Fruit fly (Drosophila melanogaster) whole organism, pupa: ENCODE measurements around the gene CG43693.

Source experiments
- CG15710 ChIP-seq: fragments of 200-800 bp; sonication (Bioruptor generic); optimal IDR thresholded peaks from 2 replicates; lab custom pipeline; 2018; ENCODE audit warnings: missing biosample characterization, mild to moderate bottlenecking, missing genetic modification characterization, moderate library complexity
- CG34367 ChIP-seq: fragments of 200-800 bp; sonication (Bioruptor generic); optimal IDR thresholded peaks from 2 replicates; lab custom pipeline; 2018; ENCODE audit warnings: missing biosample characterization, mild to moderate bottlenecking, missing genetic modification characterization
- D1 ChIP-seq: fragments of 200-800 bp; sonication (Bioruptor generic); optimal IDR thresholded peaks from 2 replicates; lab custom pipeline; 2018; ENCODE audit warnings: missing biosample characterization, mild to moderate bottlenecking, missing genetic modification characterization, moderate library complexity
- EcR ChIP-seq: fragments of 200-800 bp; sonication (Bioruptor generic); optimal IDR thresholded peaks from 3 replicates; lab custom pipeline; 2019; ENCODE audit warnings: missing biosample characterization, missing genetic modification characterization, mild to moderate bottlenecking, moderate library complexity, missing genetic modification reagents
- Ets98B ChIP-seq: fragments of 200-800 bp; sonication (Bioruptor generic); IDR thresholded peaks from 2 replicates; pipeline ENCODE4 v1.3.6; 2022; ENCODE audit warnings: missing biosample characterization, missing genetic modification characterization
- Pif1A ChIP-seq: fragments of 200-800 bp; sonication (Bioruptor generic); optimal IDR thresholded peaks from 3 replicates; lab custom pipeline; 2016; ENCODE audit warnings: missing biosample characterization, missing genetic modification characterization
- Snoo ChIP-seq: fragments of 200-800 bp; sonication (Bioruptor generic); optimal IDR thresholded peaks from 3 replicates; lab custom pipeline; 2017; ENCODE audit warnings: missing biosample characterization, mild to moderate bottlenecking, missing genetic modification characterization, inconsistent platforms
- fd96Ca ChIP-seq: fragments of 200-800 bp; sonication (Bioruptor generic); IDR thresholded peaks from 3 replicates; pipeline ENCODE4 v1.3.6; 2022; ENCODE audit warnings: missing biosample characterization, missing genetic modification characterization
- gl ChIP-seq: fragments of 200-800 bp; sonication (Bioruptor generic); optimal IDR thresholded peaks from 2 replicates; lab custom pipeline; 2018; ENCODE audit warnings: missing biosample characterization, mild to moderate bottlenecking, missing genetic modification characterization
- rn ChIP-seq: fragments of 200-800 bp; sonication (Bioruptor generic); IDR thresholded peaks from 2 replicates; pipeline ENCODE4 v1.3.6; 2022; ENCODE audit warnings: missing biosample characterization, missing genetic modification characterization

DNA sequence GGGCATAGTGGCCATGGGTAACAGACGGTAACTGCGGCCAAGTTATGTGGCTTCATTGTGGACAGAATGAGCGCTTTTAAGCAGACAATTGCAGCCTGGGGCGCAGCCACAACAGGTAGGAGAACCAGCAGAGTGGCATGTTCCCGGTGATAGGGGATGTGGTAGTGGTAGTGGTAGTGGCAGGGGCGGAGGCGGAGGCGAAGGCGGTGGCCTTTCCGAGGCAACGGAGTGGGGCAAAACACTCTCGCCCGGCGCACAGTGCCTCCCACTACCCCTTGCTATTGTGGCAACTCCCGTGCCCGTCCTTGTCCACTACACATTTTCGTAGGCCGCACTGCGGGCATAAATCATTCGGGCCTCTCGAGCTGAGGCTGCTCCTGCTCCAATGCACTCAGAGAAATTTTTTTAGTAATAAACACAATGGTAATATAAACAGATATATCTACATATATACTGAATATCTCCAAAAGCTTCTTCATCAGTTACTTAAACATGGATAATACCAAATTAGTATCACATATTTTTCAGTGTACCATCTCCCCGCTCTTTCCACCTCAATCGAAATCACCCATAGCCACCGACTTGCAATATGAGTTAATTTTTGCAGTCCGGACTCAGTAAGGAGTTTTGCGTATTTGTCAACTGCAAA, 17.7 kb downstream of the CG43693 start:
- TF ChIP-seq Pif1A (GFP tag; lab: Kevin White, UChicago) (peak; percentile 77), Ets98B (GFP tag; lab: Robert Waterston, UW) (peak; percentile 76), CG15710 (tag; lab: Kevin White, UChicago) (peak; percentile 79), fd96Ca (peak; percentile 74), D1 (peak; percentile 56), EcR (GFP tag; lab: Kevin White, UChicago) (peak; percentile 25), CG34367 (peak; percentile 74), rn (GFP tag; lab: Robert Waterston, UW) (0 out of 2 replicates have a peak, but pooled peaks have one; percentile 31), gl (tag; lab: Kevin White, UChicago) (peak; percentile 65), Snoo (tag; lab: Kevin White, UChicago) (peak; percentile 62)
